Fruit fly (Drosophila melanogaster): Measurements from ENCODE around the gene CG15482.

DNA sequence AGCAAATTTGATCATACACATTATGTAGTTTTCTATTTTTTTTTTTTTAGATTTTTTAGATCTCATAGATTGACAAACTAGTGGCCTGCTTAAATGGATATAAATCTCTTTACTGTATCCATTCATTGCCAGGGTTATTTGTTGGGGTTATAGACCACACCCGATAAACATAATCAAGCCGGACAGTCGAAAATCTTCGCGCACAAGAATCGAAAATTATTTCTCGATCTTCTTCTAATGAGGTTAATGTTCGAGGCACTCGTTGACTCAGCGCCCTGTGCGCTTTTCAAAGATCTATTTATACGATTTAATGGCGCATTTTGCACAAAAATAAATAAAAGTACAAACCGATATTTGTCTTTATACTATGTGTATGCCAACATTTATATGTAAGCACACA lies 48.0 kb upstream of the CG15482 start, which contains the start of gene CG31730:
- TF ChIP-seq CG11456 (GFP tag; IDR thresholded peaks at IDR 0.05): no peak
- TF ChIP-seq Antp (GFP tag; optimal IDR thresholded peaks at IDR 0.05): no peak

All from whole organism, embryonic.